Fruit fly (Drosophila melanogaster) whole organism, embryonic: ENCODE measurements around the gene CG10508.

Experiments used
- Adf1 ChIP-seq: fragments of 200-800 bp; sonication (Bioruptor generic); IDR thresholded peaks from 2 replicates; pipeline ENCODE4 v1.3.6; 2022; ENCODE audit warnings: missing biosample characterization, missing genetic modification characterization
- CG10543 ChIP-seq: fragments of 200-800 bp; sonication (Bioruptor generic); optimal IDR thresholded peaks from 3 replicates; lab custom pipeline; 2017; ENCODE audit warnings: missing biosample characterization, mild to moderate bottlenecking, missing genetic modification characterization, moderate library complexity
- CG10979 ChIP-seq: fragments of 200-800 bp; sonication (Bioruptor generic); optimal IDR thresholded peaks from 2 replicates; lab custom pipeline; 2018; ENCODE audit warnings: missing biosample characterization, mild to moderate bottlenecking, missing genetic modification characterization, moderate library complexity
- CG12744 ChIP-seq: fragments of 200-800 bp; sonication (Bioruptor generic); optimal IDR thresholded peaks from 2 replicates; lab custom pipeline; 2016; ENCODE audit warnings: missing biosample characterization, missing genetic modification characterization
- CG1602 ChIP-seq: fragments of 200-800 bp; sonication (Bioruptor generic); optimal IDR thresholded peaks from 3 replicates; lab custom pipeline; 2016; ENCODE audit warnings: missing biosample characterization, missing genetic modification characterization
- CG17385 ChIP-seq: fragments of 200-800 bp; sonication (Bioruptor generic); optimal IDR thresholded peaks from 3 replicates; lab custom pipeline; 2018; ENCODE audit warnings: missing biosample characterization, mild to moderate bottlenecking, missing genetic modification characterization
- CG17912 ChIP-seq: fragments of 200-800 bp; sonication (Bioruptor generic); optimal IDR thresholded peaks from 2 replicates; lab custom pipeline; 2018; ENCODE audit warnings: missing biosample characterization, mild to moderate bottlenecking, missing genetic modification characterization
- CG2129 ChIP-seq: fragments of 200-800 bp; sonication (Bioruptor generic); IDR thresholded peaks from 2 replicates; pipeline ENCODE4 v1.3.6; 2022; ENCODE audit warnings: missing biosample characterization, missing genetic modification characterization; ENCODE audit not compliant: partially characterized antibody
- CG30431 ChIP-seq: fragments of 200-800 bp; sonication (Bioruptor generic); optimal IDR thresholded peaks from 2 replicates; lab custom pipeline; 2017; ENCODE audit warnings: missing biosample characterization, missing genetic modification characterization
- CG42726 ChIP-seq: fragments of 200-800 bp; sonication (Bioruptor generic); IDR thresholded peaks from 2 replicates; pipeline ENCODE4 v1.3.6; 2022; ENCODE audit warnings: missing biosample characterization, missing genetic modification characterization; ENCODE audit not compliant: partially characterized antibody
- CG4424 ChIP-seq: fragments of 200-800 bp; sonication (Bioruptor generic); optimal IDR thresholded peaks from 3 replicates; lab custom pipeline; 2016; ENCODE audit warnings: missing biosample characterization, missing genetic modification characterization
- CG6683 ChIP-seq: fragments of 200-800 bp; sonication (Bioruptor generic); optimal IDR thresholded peaks from 2 replicates; lab custom pipeline; 2017; ENCODE audit warnings: missing biosample characterization, mild to moderate bottlenecking, missing genetic modification characterization, missing genetic modification reagents
- CG6854 ChIP-seq: fragments of 200-800 bp; sonication (Bioruptor generic); optimal IDR thresholded peaks from 3 replicates; lab custom pipeline; 2017; ENCODE audit warnings: missing biosample characterization, mild to moderate bottlenecking, missing genetic modification characterization
- CG8478 ChIP-seq: fragments of >200 bp; optimal IDR thresholded peaks from 2 replicates; lab custom pipeline; 2018
- Camta ChIP-seq: fragments of 200-800 bp; sonication (Bioruptor generic); optimal IDR thresholded peaks from 2 replicates; lab custom pipeline; 2016; ENCODE audit warnings: missing biosample characterization, missing genetic modification characterization
- ERR ChIP-seq: fragments of 200-800 bp; sonication (Bioruptor generic); optimal IDR thresholded peaks from 2 replicates; lab custom pipeline; 2016; ENCODE audit warnings: missing biosample characterization, missing genetic modification characterization
- H15 ChIP-seq: fragments of 200-800 bp; sonication (Bioruptor generic); IDR thresholded peaks from 3 replicates; pipeline ENCODE4 v1.3.6; 2022; ENCODE audit warnings: missing biosample characterization, missing genetic modification characterization
- HHEX ChIP-seq: fragments of 200-800 bp; sonication (Bioruptor generic); optimal IDR thresholded peaks from 3 replicates; lab custom pipeline; 2017; ENCODE audit warnings: missing biosample characterization, mild to moderate bottlenecking, missing genetic modification characterization, missing genetic modification reagents
- HLH3B ChIP-seq: fragments of 200-800 bp; sonication (Bioruptor generic); IDR thresholded peaks from 2 replicates; pipeline ENCODE4 v1.3.6; 2022; ENCODE audit warnings: missing biosample characterization, missing genetic modification characterization
- Hr78 ChIP-seq, 2 experiments: fragments of 200-800 bp in 1 of 2; fragments of >200 bp in 1 of 2; sonication (Bioruptor generic) in 1 of 2; optimal IDR thresholded peaks; 2 replicates each; lab custom pipeline; 2017 to 2019; ENCODE audit warnings: missing biosample characterization in 2 of 2, missing genetic modification characterization in 2 of 2, mild to moderate bottlenecking in 1 of 2, moderate library complexity in 1 of 2
- Lpt ChIP-seq: fragments of >200 bp; optimal IDR thresholded peaks from 2 replicates; lab custom pipeline; 2018; ENCODE audit warnings: missing biosample characterization, missing genetic modification characterization
- Mes4 ChIP-seq: fragments of 200-800 bp; sonication (Bioruptor generic); optimal IDR thresholded peaks from 2 replicates; lab custom pipeline; 2016; ENCODE audit warnings: missing biosample characterization, missing genetic modification characterization
- NfI ChIP-seq: fragments of 200-800 bp; sonication (Bioruptor generic); optimal IDR thresholded peaks from 3 replicates; lab custom pipeline; 2018; ENCODE audit warnings: missing biosample characterization, mild to moderate bottlenecking, missing genetic modification characterization, moderate library complexity
- PHDP ChIP-seq: fragments of 200-800 bp; sonication (Bioruptor generic); optimal IDR thresholded peaks from 3 replicates; lab custom pipeline; 2018; ENCODE audit warnings: missing biosample characterization, mild to moderate bottlenecking, missing genetic modification characterization, moderate library complexity
- Sin3A ChIP-seq: fragments of >200 bp; optimal IDR thresholded peaks from 2 replicates; lab custom pipeline; 2018
- Sox102F ChIP-seq: fragments of 200-800 bp; sonication (Bioruptor generic); optimal IDR thresholded peaks from 2 replicates; lab custom pipeline; 2018; ENCODE audit warnings: missing biosample characterization, mild to moderate bottlenecking, missing genetic modification characterization, moderate library complexity
- Sry-δ ChIP-seq: fragments of 200-800 bp; sonication (Bioruptor generic); optimal IDR thresholded peaks from 2 replicates; lab custom pipeline; 2016; ENCODE audit warnings: missing biosample characterization, missing genetic modification characterization
- Ssrp ChIP-seq: fragments of 200-800 bp; sonication (Bioruptor generic); optimal IDR thresholded peaks from 2 replicates; lab custom pipeline; 2018; ENCODE audit warnings: missing biosample characterization, mild to moderate bottlenecking, missing genetic modification characterization, moderate library complexity
- Taf1 ChIP-seq: fragments of 200-800 bp; sonication (Bioruptor generic); IDR thresholded peaks from 2 replicates; pipeline ENCODE4 v1.3.6; 2022; ENCODE audit warnings: missing biosample characterization, missing genetic modification characterization
- Tbp ChIP-seq: fragments of >200 bp; optimal IDR thresholded peaks from 2 replicates; lab custom pipeline; 2018; ENCODE audit warnings: missing biosample characterization, missing genetic modification characterization
- Usf ChIP-seq: fragments of 200-800 bp; sonication (Bioruptor generic); optimal IDR thresholded peaks from 2 replicates; lab custom pipeline; 2017; ENCODE audit warnings: missing genotype, missing biosample characterization, missing genetic modification characterization
- ab ChIP-seq: fragments of 200-800 bp; sonication (Bioruptor generic); optimal IDR thresholded peaks from 2 replicates; lab custom pipeline; 2016; ENCODE audit warnings: missing biosample characterization, missing genetic modification characterization
- aop ChIP-seq: fragments of 200-800 bp; sonication (Bioruptor generic); IDR thresholded peaks from 2 replicates; pipeline ENCODE4 v1.3.6; 2022; ENCODE audit warnings: missing biosample characterization, missing genetic modification characterization
- ap ChIP-seq: fragments of 200-800 bp; sonication (Bioruptor generic); IDR thresholded peaks from 2 replicates; pipeline ENCODE4 v1.3.6; 2022; ENCODE audit warnings: missing biosample characterization, missing genetic modification characterization
- ase ChIP-seq: fragments of 200-800 bp; sonication (Bioruptor generic); IDR thresholded peaks from 3 replicates; pipeline ENCODE4 v1.3.6; 2022; ENCODE audit warnings: missing biosample characterization, missing genetic modification characterization
- bowl ChIP-seq: fragments of 200-800 bp; sonication (Bioruptor generic); IDR thresholded peaks from 2 replicates; pipeline ENCODE4 v1.3.6; 2022; ENCODE audit warnings: missing biosample characterization, missing genetic modification characterization
- crp ChIP-seq, 2 experiments: fragments of 200-800 bp; sonication (Bioruptor generic); optimal IDR thresholded peaks; 2 replicates in 1 of 2; 3 replicates in 1 of 2; lab custom pipeline; 2017; ENCODE audit warnings: missing biosample characterization in 2 of 2, missing genetic modification characterization in 2 of 2, mild to moderate bottlenecking in 1 of 2, moderate library complexity in 1 of 2
- en ChIP-seq: fragments of 200-800 bp; sonication (Bioruptor generic); optimal IDR thresholded peaks from 2 replicates; lab custom pipeline; 2016; ENCODE audit warnings: missing biosample characterization, missing genetic modification characterization
- gsb ChIP-seq: fragments of 200-800 bp; sonication (Bioruptor generic); IDR thresholded peaks from 2 replicates; pipeline ENCODE4 v1.3.6; 2022; ENCODE audit warnings: missing biosample characterization, missing genetic modification characterization
- gsb-n ChIP-seq: fragments of 200-800 bp; sonication (Bioruptor generic); optimal IDR thresholded peaks from 3 replicates; lab custom pipeline; 2018; ENCODE audit warnings: missing biosample characterization, mild to moderate bottlenecking, missing genetic modification characterization
- hbn ChIP-seq: fragments of 200-800 bp; sonication (Bioruptor generic); IDR thresholded peaks from 2 replicates; pipeline ENCODE4 v1.3.6; 2022; ENCODE audit warnings: missing biosample characterization, missing genetic modification characterization; ENCODE audit not compliant: partially characterized antibody
- lola ChIP-seq, 3 experiments: fragments of >200 bp in 2 of 3; fragments of 200-800 bp in 1 of 3; sonication (Bioruptor generic) in 1 of 3; optimal IDR thresholded peaks; 2 replicates each; lab custom pipeline; 2017 to 2019; ENCODE audit warnings: missing biosample characterization in 3 of 3, missing genetic modification characterization in 3 of 3, mild to moderate bottlenecking in 1 of 3, moderate library complexity in 1 of 3
- nau ChIP-seq: fragments of 200-800 bp; sonication (Bioruptor generic); optimal IDR thresholded peaks from 3 replicates; lab custom pipeline; 2017; ENCODE audit warnings: missing biosample characterization, mild to moderate bottlenecking, missing genetic modification characterization, missing genetic modification reagents
- oc ChIP-seq: fragments of 200-800 bp; sonication (Bioruptor generic); optimal IDR thresholded peaks from 2 replicates; lab custom pipeline; 2018; ENCODE audit warnings: missing biosample characterization, mild to moderate bottlenecking, missing genetic modification characterization, moderate library complexity
- pros ChIP-seq: fragments of 200-800 bp; sonication (Bioruptor generic); optimal IDR thresholded peaks from 3 replicates; lab custom pipeline; 2019; ENCODE audit warnings: missing biosample characterization, mild to moderate bottlenecking, missing genetic modification characterization, moderate library complexity
- slp2 ChIP-seq: fragments of 200-800 bp; sonication (Bioruptor generic); optimal IDR thresholded peaks from 2 replicates; lab custom pipeline; 2016; ENCODE audit warnings: missing biosample characterization, missing genetic modification characterization
- ttk ChIP-seq: fragments of 200-800 bp; sonication (Bioruptor generic); IDR thresholded peaks from 2 replicates; pipeline ENCODE4 v2.1.2; 2022; ENCODE audit warnings: missing biosample characterization, missing genetic modification characterization
- tup ChIP-seq: fragments of 200-800 bp; sonication (Bioruptor generic); optimal IDR thresholded peaks from 2 replicates; lab custom pipeline; 2016; ENCODE audit warnings: missing biosample characterization, mild to moderate bottlenecking, missing genetic modification characterization, moderate library complexity
- unpg ChIP-seq: fragments of 200-800 bp; sonication (Bioruptor generic); optimal IDR thresholded peaks from 3 replicates; lab custom pipeline; 2018; ENCODE audit warnings: missing biosample characterization, mild to moderate bottlenecking, missing genetic modification characterization, moderate library complexity
- vfl ChIP-seq: fragments of 200-800 bp; sonication (Bioruptor generic); optimal IDR thresholded peaks from 2 replicates; lab custom pipeline; 2016; ENCODE audit warnings: missing biosample characterization, missing genetic modification characterization

Gene CG10508

dm6 chr3L:21253761-21254523 is 43.9 kb downstream of the CG10508 start (continued):
- no peak for TF ChIP-seq slp2 (GFP tag; lab: Kevin White, UChicago)
- peak; percentile 69 for TF ChIP-seq unpg
- no peak for TF ChIP-seq Usf (GFP tag; lab: Kevin White, UChicago)
- peak; percentile 60 for TF ChIP-seq CG4424 (GFP tag; lab: Kevin White, UChicago)
- TF ChIP-seq Mes4 (GFP tag; lab: Kevin White, UChicago), result no peak
- TF ChIP-seq ab (GFP tag; lab: Kevin White, UChicago), result no peak
- TF ChIP-seq NfI (GFP tag; lab: Kevin White, UChicago), result no peak
- TF ChIP-seq Sox102F (GFP tag; lab: Kevin White, UChicago), result peak; percentile 71
- no peak for TF ChIP-seq bowl (GFP tag; lab: Robert Waterston, UW)
- no peak for TF ChIP-seq HLH3B (GFP tag; lab: Robert Waterston, UW)
- no peak for TF ChIP-seq CG42726 (GFP tag; lab: Robert Waterston, UW)
- no peak for TF ChIP-seq Sry-δ (GFP tag; lab: Kevin White, UChicago)
- no peak for TF ChIP-seq CG10543 (GFP tag; lab: Kevin White, UChicago)
- no peak for TF ChIP-seq CG6683
- TF ChIP-seq CG12744, result no peak
- no peak for TF ChIP-seq pros (GFP tag; lab: Kevin White, UChicago)
- no peak for TF ChIP-seq Lpt (GFP tag; lab: Kevin White, UChicago)
- no peak for TF ChIP-seq ase (GFP tag; lab: Robert Waterston, UW)
- no peak for TF ChIP-seq CG2129
- TF ChIP-seq aop (GFP tag; lab: Robert Waterston, UW), result no peak
- no peak for TF ChIP-seq vfl (GFP tag; lab: Kevin White, UChicago)
- TF ChIP-seq Camta (GFP tag; lab: Kevin White, UChicago), result peak; percentile 62
- no peak for TF ChIP-seq en (GFP tag; lab: Kevin White, UChicago)
- no peak for TF ChIP-seq oc (tag; lab: Kevin White, UChicago)
- no peak for TF ChIP-seq ap (GFP tag; lab: Robert Waterston, UW)
- TF ChIP-seq HHEX, result no peak
- peak in 1 of 2 experiments; percentile 35 for TF ChIP-seq crp (GFP tag; optimal IDR thresholded peaks at IDR 0.05; lab: Kevin White, UChicago)
- TF ChIP-seq CG1602 (GFP tag; lab: Kevin White, UChicago), result peak; percentile 19
- TF ChIP-seq tup (GFP tag; lab: Kevin White, UChicago), result no peak
- peak; percentile 73 for TF ChIP-seq CG10979
- TF ChIP-seq ttk, result no peak
- TF ChIP-seq CG17385 (GFP tag; lab: Kevin White, UChicago), result no peak
- no peak for TF ChIP-seq Taf1 (GFP tag; lab: Robert Waterston, UW)
- peak; percentile 31 for TF ChIP-seq PHDP (tag; lab: Kevin White, UChicago)
- peak in 1 of 3 experiments; percentile 57 for TF ChIP-seq lola (GFP tag; optimal IDR thresholded peaks at IDR 0.05; lab: Kevin White, UChicago)
- no peak for TF ChIP-seq H15 (GFP tag; lab: Robert Waterston, UW)
- TF ChIP-seq hbn (GFP tag; lab: Robert Waterston, UW), result no peak
- no peak for TF ChIP-seq CG8478
- TF ChIP-seq Adf1 (GFP tag; lab: Robert Waterston, UW), result no peak
- TF ChIP-seq gsb (GFP tag; lab: Robert Waterston, UW), result no peak
- no peak for TF ChIP-seq CG30431 (GFP tag; lab: Kevin White, UChicago)
- TF ChIP-seq Hr78 (GFP tag; optimal IDR thresholded peaks at IDR 0.05; lab: Kevin White, UChicago), result no peak
- TF ChIP-seq nau (GFP tag; lab: Kevin White, UChicago), result no peak
- no peak for TF ChIP-seq ERR
- no peak for TF ChIP-seq Sin3A (lab: Kevin White, UChicago)
- TF ChIP-seq gsb-n, result peak; percentile 25
- TF ChIP-seq CG17912 (GFP tag; lab: Kevin White, UChicago), result no peak
- no peak for TF ChIP-seq Tbp (GFP tag; lab: Kevin White, UChicago)
- TF ChIP-seq Ssrp (tag; lab: Kevin White, UChicago), result peak; percentile 44
- no peak for TF ChIP-seq CG6854
